Worm (Caenorhabditis elegans): Measurements from ENCODE around the gene C06G3.3.

C06G3.3 gene

ce11 chrIV:7022227-7022626 lies 13.7 kb upstream of the C06G3.3 start:
- TF ChIP-seq nhr-85 (tag) = peak; percentile 56
- no peak for TF ChIP-seq nhr-47 (tag; optimal IDR thresholded peaks at IDR 0.05)

ce11 chrIV:7023004-7023403 lies 12.9 kb upstream of the C06G3.3 start:
- TF ChIP-seq efl-3 (GFP tag; optimal IDR thresholded peaks at IDR 0.05) (no peak), efl-1 (optimal IDR thresholded peaks at IDR 0.05) (peak; percentile 60 to 66), efl-1 (GFP tag; optimal IDR thresholded peaks at IDR 0.05 in 1 of 2) (peak; percentile 31 to 62), ceh-88 (GFP tag; IDR thresholded peaks at IDR 0.05) (no peak), lin-15B (tag; optimal IDR thresholded peaks at IDR 0.05) (peak; percentile 12), snu-23 (GFP tag; optimal IDR thresholded peaks at IDR 0.05) (peak; percentile 92), pqm-1 (tag; optimal IDR thresholded peaks at IDR 0.05) (no peak), sox-4 (tag; optimal IDR thresholded peaks at IDR 0.05) (no peak), nhr-85 (tag) (peak; percentile 85), lsy-2 (tag; optimal IDR thresholded peaks at IDR 0.05) (peak; percentile 72 to 81), lin-14 (GFP tag; optimal IDR thresholded peaks at IDR 0.05) (peak; percentile 96), unc-130 (tag; optimal IDR thresholded peaks at IDR 0.05) (peak; percentile 46), C04F5.9 (tag; optimal IDR thresholded peaks at IDR 0.05) (no peak), ceh-8 (GFP tag; optimal IDR thresholded peaks at IDR 0.05) (no peak), mep-1 (tag; optimal IDR thresholded peaks at IDR 0.05) (peak; percentile 88), mdl-1 (tag; optimal IDR thresholded peaks at IDR 0.05) (peak in 1 of 2 experiments; percentile 83), swsn-7 (tag; optimal IDR thresholded peaks at IDR 0.05) (peak; percentile 78), ztf-4 (tag; optimal IDR thresholded peaks at IDR 0.05) (peak; percentile 85), ceh-82 (tag; optimal IDR thresholded peaks at IDR 0.05) (peak; percentile 38 to 80 (median 66)), unc-30 (tag; optimal IDR thresholded peaks at IDR 0.05) (no peak), ama-1 (optimal IDR thresholded peaks at IDR 0.05) (no peak), fkh-10 (GFP tag; optimal IDR thresholded peaks at IDR 0.05) (no peak), sup-37 (GFP tag; optimal IDR thresholded peaks at IDR 0.05) (no peak), unc-86 (tag; optimal IDR thresholded peaks at IDR 0.05) (peak; percentile 95), zip-4 (GFP tag; optimal IDR thresholded peaks at IDR 0.05) (no peak), elt-3 (tag; optimal IDR thresholded peaks at IDR 0.05) (peak in 2 of 6 experiments; percentile 39 to 51), ceh-63 (GFP tag; optimal IDR thresholded peaks at IDR 0.05) (no peak), lin-35 (GFP tag; optimal IDR thresholded peaks at IDR 0.05) (peak; percentile 57 to 75), nhr-76 (tag; optimal IDR thresholded peaks at IDR 0.05) (no peak), lin-39 (tag; optimal IDR thresholded peaks at IDR 0.05) (peak; percentile 34), dpl-1 (GFP tag; optimal IDR thresholded peaks at IDR 0.05) (peak; percentile 43 to 55 (median 48)), hlh-17 (GFP tag; optimal IDR thresholded peaks at IDR 0.05; ENCODE audit: borderline replicate concordance) (no peak), unc-98 (GFP tag; IDR thresholded peaks at IDR 0.05) (no peak), elt-2 (tag; optimal IDR thresholded peaks at IDR 0.05) (peak; percentile 26), zag-1 (tag; optimal IDR thresholded peaks at IDR 0.05) (no peak), snpc-4 (tag; optimal IDR thresholded peaks at IDR 0.05) (peak; percentile 48), F16B12.6 (tag; optimal IDR thresholded peaks at IDR 0.05) (no peak), fos-1 (tag; optimal IDR thresholded peaks at IDR 0.05) (peak; percentile 67), lir-3 (tag; optimal IDR thresholded peaks at IDR 0.05; ENCODE audit: poor library complexity) (peak; percentile 67), unc-62 (GFP tag; optimal IDR thresholded peaks at IDR 0.05) (no peak), mef-2 (tag; optimal IDR thresholded peaks at IDR 0.05) (no peak), nhr-11 (tag; optimal IDR thresholded peaks at IDR 0.05) (no peak), ets-5 (GFP tag; IDR thresholded peaks at IDR 0.05) (no peak), nhr-71 (tag; optimal IDR thresholded peaks at IDR 0.05) (peak; percentile 94), pax-3 (tag; optimal IDR thresholded peaks at IDR 0.05) (no peak), jun-1 (tag; optimal IDR thresholded peaks at IDR 0.05) (peak; percentile 48), isw-1 (GFP tag; IDR thresholded peaks at IDR 0.05) (peak; percentile 3; the same call in 1 of the 2 replicates), tbx-2 (tag; optimal IDR thresholded peaks at IDR 0.05) (peak; percentile 81), rnt-1 (tag; optimal IDR thresholded peaks at IDR 0.05) (peak; percentile 80), nhr-12 (tag; optimal IDR thresholded peaks at IDR 0.05) (no peak), hlh-4 (tag; optimal IDR thresholded peaks at IDR 0.05) (no peak)

Data from whole organism, L1 larva.